Fruit fly (Drosophila melanogaster) whole organism, adult: ENCODE data around the gene Cnx14D.

Experiments
- CG11617 ChIP-seq: fragments of 200-800 bp; sonication (Bioruptor generic); optimal IDR thresholded peaks from 2 replicates; lab custom pipeline; 2017; ENCODE audit warnings: mild to moderate bottlenecking, missing biosample characterization, missing genetic modification reagents, missing genetic modification characterization
- CG12768 ChIP-seq: fragments of 200-800 bp; sonication (Bioruptor generic); optimal IDR thresholded peaks from 2 replicates; lab custom pipeline; 2017; ENCODE audit warnings: missing biosample characterization, missing genetic modification characterization, mild to moderate bottlenecking, moderate library complexity, missing genetic modification reagents
- CG14711 ChIP-seq: fragments of 200-800 bp; sonication (Bioruptor generic); optimal IDR thresholded peaks from 2 replicates; lab custom pipeline; 2018; ENCODE audit warnings: missing biosample characterization, mild to moderate bottlenecking, missing genetic modification characterization, moderate library complexity
- CG1620 ChIP-seq: fragments of 200-800 bp; sonication (Bioruptor generic); optimal IDR thresholded peaks from 2 replicates; lab custom pipeline; 2016; ENCODE audit warnings: missing biosample characterization, missing genetic modification characterization
- CG33017 ChIP-seq: fragments of 200-800 bp; sonication (Bioruptor generic); optimal IDR thresholded peaks from 2 replicates; lab custom pipeline; 2018; ENCODE audit warnings: missing biosample characterization, mild to moderate bottlenecking, missing genetic modification characterization, moderate library complexity
- CG5204 ChIP-seq: fragments of 200-800 bp; sonication (Bioruptor generic); optimal IDR thresholded peaks from 2 replicates; lab custom pipeline; 2016; ENCODE audit warnings: missing biosample characterization, missing genetic modification characterization
- CG7045 ChIP-seq: fragments of 200-800 bp; sonication (Bioruptor generic); optimal IDR thresholded peaks from 2 replicates; lab custom pipeline; 2017; ENCODE audit warnings: missing biosample characterization, mild to moderate bottlenecking, missing genetic modification characterization
- CG7101 ChIP-seq: fragments of 200-800 bp; sonication (Bioruptor generic); optimal IDR thresholded peaks from 2 replicates; lab custom pipeline; 2018; ENCODE audit warnings: missing biosample characterization, mild to moderate bottlenecking, missing genetic modification characterization, moderate library complexity
- Clk ChIP-seq: fragments of 200-800 bp; sonication (Bioruptor generic); optimal IDR thresholded peaks from 2 replicates; lab custom pipeline; 2017; ENCODE audit warnings: missing biosample characterization, missing genetic modification characterization
- Crg-1 ChIP-seq: fragments of 200-800 bp; sonication (Bioruptor generic); optimal IDR thresholded peaks from 2 replicates; lab custom pipeline; 2016; ENCODE audit warnings: missing biosample characterization, missing genetic modification characterization
- Hr96 ChIP-seq: fragments of 200-800 bp; sonication (Bioruptor generic); optimal IDR thresholded peaks from 2 replicates; lab custom pipeline; 2016; ENCODE audit warnings: missing biosample characterization, missing genetic modification characterization
- Mnt ChIP-seq: fragments of 200-800 bp; sonication (Bioruptor generic); optimal IDR thresholded peaks from 2 replicates; lab custom pipeline; 2016; ENCODE audit warnings: missing biosample characterization, mild to moderate bottlenecking, missing genetic modification characterization
- bab1 ChIP-seq: fragments of 200-800 bp; sonication (Bioruptor generic); optimal IDR thresholded peaks from 3 replicates; lab custom pipeline; 2019; ENCODE audit warnings: missing biosample characterization, mild to moderate bottlenecking, missing genetic modification characterization, moderate library complexity
- cic ChIP-seq: fragments of 200-800 bp; sonication (Bioruptor generic); optimal IDR thresholded peaks from 2 replicates; lab custom pipeline; 2017; ENCODE audit warnings: missing biosample characterization, mild to moderate bottlenecking, missing genetic modification characterization, moderate library complexity
- cnc ChIP-seq, 2 experiments: fragments of >200 bp; optimal IDR thresholded peaks; 2 replicates each; lab custom pipeline; 2017
- kay ChIP-seq: fragments of 200-800 bp; sonication (Bioruptor generic); peaks from one replicate; lab custom pipeline; 2016; ENCODE audit warnings: missing biosample characterization, missing genetic modification characterization, borderline replicate concordance
- ovo ChIP-seq: fragments of 200-800 bp; sonication (Bioruptor generic); optimal IDR thresholded peaks from 2 replicates; lab custom pipeline; 2016; ENCODE audit warnings: missing biosample characterization, missing genetic modification characterization
- pad ChIP-seq: fragments of 200-800 bp; sonication (Bioruptor generic); optimal IDR thresholded peaks from 3 replicates; lab custom pipeline; 2017; ENCODE audit warnings: missing biosample characterization, missing genetic modification characterization, mild to moderate bottlenecking, moderate library complexity, missing genetic modification reagents
- tj ChIP-seq: fragments of 200-800 bp; sonication (Bioruptor generic); optimal IDR thresholded peaks from 3 replicates; lab custom pipeline; 2017; ENCODE audit warnings: missing biosample characterization, mild to moderate bottlenecking, missing genetic modification characterization, moderate library complexity
- toe ChIP-seq: fragments of 200-800 bp; sonication (Bioruptor generic); optimal IDR thresholded peaks from 2 replicates; lab custom pipeline; 2016; ENCODE audit warnings: missing biosample characterization, missing genetic modification characterization

Cnx14D gene

DNA sequence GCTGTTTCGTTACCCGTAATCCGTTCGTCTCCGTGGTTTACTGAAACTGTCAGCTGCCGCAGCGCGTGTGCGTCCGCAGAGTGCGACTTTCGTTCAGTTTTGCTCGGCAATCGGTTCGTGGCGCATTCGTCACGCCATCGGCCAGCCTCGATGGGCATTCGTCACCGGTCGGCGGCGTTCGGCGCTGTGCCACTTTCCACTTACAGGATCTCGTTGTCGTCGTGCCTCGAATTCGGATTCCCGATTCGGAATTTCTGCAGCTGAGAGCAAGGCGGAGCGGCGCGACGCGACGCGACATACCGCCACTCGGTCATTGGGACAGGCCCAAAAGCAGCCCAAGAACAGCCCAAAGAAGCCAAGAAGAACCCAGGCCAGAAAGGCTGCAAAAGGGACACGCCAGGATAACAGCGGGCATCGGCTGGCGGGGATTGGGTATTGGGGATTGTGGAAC lies 7.9 kb upstream of the Cnx14D start, which contains the start of gene para:
para (minus strand) TSS at position 51 of the 451 bp plus-strand sequence.
- no peak for TF ChIP-seq CG11617 (GFP tag; lab: Kevin White, UChicago)
- no peak for TF ChIP-seq cic
- no peak for TF ChIP-seq CG1620 (GFP tag; lab: Kevin White, UChicago)
- TF ChIP-seq Hr96 (GFP tag; lab: Kevin White, UChicago) = no peak
- TF ChIP-seq CG7045 (GFP tag; lab: Kevin White, UChicago) = no peak
- no peak for TF ChIP-seq CG5204
- no peak for TF ChIP-seq tj (GFP tag; lab: Kevin White, UChicago)
- no peak for TF ChIP-seq Crg-1 (GFP tag; lab: Kevin White, UChicago)
- TF ChIP-seq CG12768 = no peak
- no peak for TF ChIP-seq cnc (optimal IDR thresholded peaks at IDR 0.05; lab: Kevin White, UChicago)
- TF ChIP-seq Mnt (GFP tag; lab: Kevin White, UChicago) = no peak
- TF ChIP-seq bab1 (GFP tag; lab: Kevin White, UChicago) = no peak
- no peak for TF ChIP-seq CG33017
- TF ChIP-seq Clk = no peak
- no peak for TF ChIP-seq kay (GFP tag; lab: Kevin White, UChicago)
- TF ChIP-seq CG14711 (tag; lab: Kevin White, UChicago) = no peak
- TF ChIP-seq CG7101 (tag; lab: Kevin White, UChicago) = no peak
- TF ChIP-seq ovo (GFP tag; lab: Kevin White, UChicago) = no peak
- TF ChIP-seq pad (GFP tag; lab: Kevin White, UChicago) = no peak

DNA sequence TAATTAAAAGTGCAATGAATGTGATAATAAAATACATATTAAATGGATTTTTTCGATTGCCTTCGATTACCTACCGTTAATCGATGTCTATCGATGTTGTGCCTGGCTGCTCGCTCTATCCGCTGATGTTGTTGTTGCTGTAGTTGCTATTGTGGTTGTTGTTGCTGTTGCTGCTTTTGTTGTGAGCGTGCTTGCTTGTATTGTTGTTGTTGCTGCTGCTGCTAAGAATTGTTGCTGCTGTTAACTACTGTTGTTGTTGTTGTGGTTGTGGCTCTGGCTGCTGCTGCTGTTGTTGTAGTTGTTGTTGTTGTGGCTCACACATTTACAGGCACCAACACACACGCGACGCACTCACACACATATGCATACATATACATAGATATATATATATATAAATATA lies 2.0 kb upstream of the Cnx14D start:
- TF ChIP-seq Mnt (GFP tag; lab: Kevin White, UChicago) = no peak
- TF ChIP-seq CG7045 (GFP tag; lab: Kevin White, UChicago) = no peak
- no peak for TF ChIP-seq tj (GFP tag; lab: Kevin White, UChicago)
- no peak for TF ChIP-seq Clk

DNA sequence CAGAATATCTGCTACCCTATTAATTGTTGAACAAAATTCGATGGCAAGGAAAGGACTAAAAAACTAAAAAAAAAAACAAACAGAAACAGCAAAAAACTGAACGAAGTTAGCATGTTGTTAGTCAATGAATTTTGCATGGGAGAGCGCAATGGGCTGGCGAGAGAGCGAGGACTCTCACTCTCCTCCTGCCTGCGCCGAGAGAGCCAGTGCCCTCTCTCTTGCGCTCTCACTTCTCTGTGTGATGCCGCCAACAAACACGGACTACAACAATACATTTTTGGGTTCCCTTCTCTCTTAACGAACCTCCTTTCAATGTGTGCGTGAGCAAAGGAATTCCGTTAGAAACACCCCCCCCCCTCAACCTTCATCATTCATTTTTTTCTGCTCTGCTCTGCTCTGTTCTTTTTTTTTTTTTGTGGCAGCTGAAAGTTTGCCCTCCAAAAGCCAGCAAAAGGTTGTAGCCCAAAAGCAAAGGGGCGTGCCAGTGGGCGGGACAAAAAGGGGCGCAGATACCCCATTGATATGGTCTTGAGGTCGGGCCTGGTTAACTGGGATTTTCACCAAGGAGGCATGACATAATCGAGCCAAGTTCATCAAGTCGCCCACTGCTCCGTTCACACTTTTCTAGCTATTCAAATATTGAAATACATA lies 994 bp upstream of the Cnx14D start:
- TF ChIP-seq CG7045 (GFP tag; lab: Kevin White, UChicago) = no peak
- no peak for TF ChIP-seq toe (GFP tag; lab: Kevin White, UChicago)
- no peak for TF ChIP-seq tj (GFP tag; lab: Kevin White, UChicago)
- no peak for TF ChIP-seq CG12768
- no peak for TF ChIP-seq ovo (GFP tag; lab: Kevin White, UChicago)
- no peak for TF ChIP-seq cnc (optimal IDR thresholded peaks at IDR 0.05; lab: Kevin White, UChicago)
- TF ChIP-seq CG5204 = no peak
- TF ChIP-seq Mnt (GFP tag; lab: Kevin White, UChicago) = no peak
- no peak for TF ChIP-seq Clk
- TF ChIP-seq kay (GFP tag; lab: Kevin White, UChicago) = no peak
- TF ChIP-seq cic = no peak
- no peak for TF ChIP-seq Crg-1 (GFP tag; lab: Kevin White, UChicago)
- TF ChIP-seq CG11617 (GFP tag; lab: Kevin White, UChicago) = no peak
- no peak for TF ChIP-seq Hr96 (GFP tag; lab: Kevin White, UChicago)
- no peak for TF ChIP-seq CG1620 (GFP tag; lab: Kevin White, UChicago)
- no peak for TF ChIP-seq CG33017
- TF ChIP-seq CG7101 (tag; lab: Kevin White, UChicago) = no peak

- no peak for TF ChIP-seq toe (GFP tag; lab: Kevin White, UChicago)
- no peak for TF ChIP-seq Hr96 (GFP tag; lab: Kevin White, UChicago)
- no peak for TF ChIP-seq kay (GFP tag; lab: Kevin White, UChicago)
Measured at dm6 chrX:16484533-16484932, 40.7 kb downstream of the Cnx14D start.
